Fruit fly (Drosophila melanogaster): ENCODE measurements around the gene Cpr64Aa.

dm6 chr3L:4254301-4254834, 45.4 kb upstream of the Cpr64Aa start, which contains the start of the genes ago and CG1265:
- TF ChIP-seq CTCF (optimal IDR thresholded peaks at IDR 0.05) (no peak), CG8478 (optimal IDR thresholded peaks at IDR 0.05) (no peak)

Measured in S2 (cell line).